Fruit fly (Drosophila melanogaster) whole organism, embryonic: ENCODE results near the gene CG7183.

Experiments
- Atf3 ChIP-seq: fragments of 200-800 bp; sonication (Bioruptor generic); optimal IDR thresholded peaks from 3 replicates; lab custom pipeline; 2016; ENCODE audit warnings: missing biosample characterization, missing genetic modification characterization
- CG10543 ChIP-seq: fragments of 200-800 bp; sonication (Bioruptor generic); optimal IDR thresholded peaks from 3 replicates; lab custom pipeline; 2017; ENCODE audit warnings: missing biosample characterization, mild to moderate bottlenecking, missing genetic modification characterization, moderate library complexity
- CG10959 ChIP-seq: fragments of 200-800 bp; sonication (Bioruptor generic); IDR thresholded peaks from 2 replicates; pipeline ENCODE4 v1.3.6; 2022; ENCODE audit warnings: missing biosample characterization, missing genetic modification characterization
- CG14441 ChIP-seq: fragments of 200-800 bp; sonication (Bioruptor generic); IDR thresholded peaks from 2 replicates; pipeline ENCODE4 v1.3.6; 2022; ENCODE audit warnings: missing biosample characterization, missing genetic modification characterization
- CG17361 ChIP-seq: fragments of 200-800 bp; sonication (Bioruptor generic); IDR thresholded peaks from 3 replicates; pipeline ENCODE4 v1.3.6; 2022; ENCODE audit warnings: missing biosample characterization, missing genetic modification characterization
- CG17385 ChIP-seq: fragments of 200-800 bp; sonication (Bioruptor generic); optimal IDR thresholded peaks from 3 replicates; lab custom pipeline; 2018; ENCODE audit warnings: missing biosample characterization, mild to moderate bottlenecking, missing genetic modification characterization
- CG2129 ChIP-seq: fragments of 200-800 bp; sonication (Bioruptor generic); IDR thresholded peaks from 2 replicates; pipeline ENCODE4 v1.3.6; 2022; ENCODE audit warnings: missing biosample characterization, missing genetic modification characterization; ENCODE audit not compliant: partially characterized antibody
- CG2199 ChIP-seq: fragments of 200-800 bp; sonication (Bioruptor generic); IDR thresholded peaks from 3 replicates; pipeline ENCODE4 v1.3.6; 2022; ENCODE audit warnings: missing biosample characterization, missing genetic modification characterization
- CG30020 ChIP-seq: fragments of 200-800 bp; optimal IDR thresholded peaks from 2 replicates; lab custom pipeline; 2019; ENCODE audit warnings: missing biosample characterization, mild to moderate bottlenecking, missing genetic modification characterization, moderate library complexity
- CG33213 ChIP-seq: fragments of 200-800 bp; sonication (Bioruptor generic); optimal IDR thresholded peaks from 3 replicates; lab custom pipeline; 2016; ENCODE audit warnings: missing biosample characterization, missing genetic modification characterization
- CG34376 ChIP-seq: fragments of 200-800 bp; sonication (Bioruptor generic); optimal IDR thresholded peaks from 2 replicates; lab custom pipeline; 2018; ENCODE audit warnings: missing biosample characterization, mild to moderate bottlenecking, missing genetic modification characterization
- CG3726 ChIP-seq: fragments of 200-800 bp; sonication (Bioruptor generic); IDR thresholded peaks from 3 replicates; pipeline ENCODE4, ENCODE4 v1.3.6; 2022; ENCODE audit warnings: missing biosample characterization, missing genetic modification characterization
- CG4282 ChIP-seq: fragments of 200-800 bp; sonication (Bioruptor generic); optimal IDR thresholded peaks from 2 replicates; lab custom pipeline; 2016; ENCODE audit warnings: missing biosample characterization, missing genetic modification characterization
- CG4404 ChIP-seq: fragments of 200-800 bp; sonication (Bioruptor generic); IDR thresholded peaks from 2 replicates; pipeline ENCODE4 v1.3.6; 2022; ENCODE audit warnings: missing biosample characterization, missing genetic modification characterization
- CG4707 ChIP-seq: fragments of 200-800 bp; sonication (Bioruptor generic); optimal IDR thresholded peaks from 2 replicates; lab custom pipeline; 2018; ENCODE audit warnings: missing biosample characterization, mild to moderate bottlenecking, missing genetic modification characterization, moderate library complexity
- CG6654 ChIP-seq: fragments of 200-800 bp; sonication (Bioruptor generic); optimal IDR thresholded peaks from 2 replicates; lab custom pipeline; 2017; ENCODE audit warnings: missing biosample characterization, mild to moderate bottlenecking, missing genetic modification characterization
- CG7786 ChIP-seq: fragments of 200-800 bp; sonication (Bioruptor generic); optimal IDR thresholded peaks from 2 replicates; lab custom pipeline; 2016; ENCODE audit warnings: missing biosample characterization, missing genetic modification characterization
- CG8290 ChIP-seq, 3 experiments: fragments of 200-800 bp; sonication (Bioruptor generic); optimal IDR thresholded peaks; 2 replicates each; lab custom pipeline; 2016 to 2019; ENCODE audit warnings: missing biosample characterization in 3 of 3, missing genetic modification characterization in 3 of 3, mild to moderate bottlenecking in 2 of 3, moderate library complexity in 1 of 3
- CG8924 ChIP-seq: fragments of 200-800 bp; optimal IDR thresholded peaks from 3 replicates; lab custom pipeline; 2019; ENCODE audit warnings: missing biosample characterization, mild to moderate bottlenecking, missing genetic modification characterization, moderate library complexity
- CTCF ChIP-seq: fragments of 200-800 bp; sonication (Bioruptor generic); optimal IDR thresholded peaks from 2 replicates; lab custom pipeline; 2017; ENCODE audit warnings: missing biosample characterization, mild to moderate bottlenecking, missing genetic modification characterization, moderate library complexity
- D ChIP-seq, 2 experiments: fragments of 200-800 bp in 1 of 2; fragments of >200 bp in 1 of 2; sonication (Bioruptor generic) in 1 of 2; optimal IDR thresholded peaks; 2 replicates in 1 of 2; 3 replicates in 1 of 2; lab custom pipeline; 2017; ENCODE audit warnings: mild to moderate bottlenecking in 1 of 2, missing biosample characterization in 1 of 2, missing genetic modification characterization in 1 of 2, missing genetic modification reagents in 1 of 2
- Dad ChIP-seq: fragments of 200-800 bp; sonication (Bioruptor generic); optimal IDR thresholded peaks from 3 replicates; lab custom pipeline; 2016; ENCODE audit warnings: missing biosample characterization, missing genetic modification characterization
- Deaf1 ChIP-seq: fragments of 200-800 bp; optimal IDR thresholded peaks from 3 replicates; lab custom pipeline; 2019; ENCODE audit warnings: missing biosample characterization, mild to moderate bottlenecking, missing genetic modification characterization, moderate library complexity
- Ets65A ChIP-seq: fragments of 200-800 bp; sonication (Bioruptor generic); peaks from one replicate; lab custom pipeline; 2016; ENCODE audit warnings: missing biosample characterization, missing genetic modification characterization
- HmgD ChIP-seq: fragments of 200-800 bp; sonication (Bioruptor generic); optimal IDR thresholded peaks from 3 replicates; lab custom pipeline; 2016; ENCODE audit warnings: missing biosample characterization, missing genetic modification characterization
- HmgZ ChIP-seq: fragments of 200-800 bp; sonication (Bioruptor generic); optimal IDR thresholded peaks from 2 replicates; lab custom pipeline; 2018; ENCODE audit warnings: missing biosample characterization, mild to moderate bottlenecking, missing genetic modification characterization
- Hmr ChIP-seq: fragments of 200-800 bp; sonication (Bioruptor generic); optimal IDR thresholded peaks from 3 replicates; lab custom pipeline; 2017; ENCODE audit warnings: mild to moderate bottlenecking, missing biosample characterization, missing genetic modification reagents, missing genetic modification characterization
- Jarid2 ChIP-seq: fragments of 200-800 bp; sonication (Bioruptor generic); optimal IDR thresholded peaks from 3 replicates; lab custom pipeline; 2017; ENCODE audit warnings: mild to moderate bottlenecking, missing biosample characterization, missing genetic modification reagents, missing genetic modification characterization
- Ptx1 ChIP-seq: fragments of 200-800 bp; sonication (Bioruptor generic); IDR thresholded peaks from 2 replicates; pipeline ENCODE4 v1.3.6; 2022; ENCODE audit warnings: missing biosample characterization, missing genetic modification characterization
- Rx ChIP-seq: fragments of 200-800 bp; sonication (Bioruptor generic); IDR thresholded peaks from 2 replicates; pipeline ENCODE4 v1.3.6; 2022; ENCODE audit warnings: missing biosample characterization, missing genetic modification characterization
- cato ChIP-seq: fragments of 200-800 bp; sonication (Bioruptor generic); optimal IDR thresholded peaks from 2 replicates; lab custom pipeline; 2016; ENCODE audit warnings: missing biosample characterization, missing genetic modification characterization, borderline replicate concordance
- chn ChIP-seq: fragments of 200-800 bp; sonication (Bioruptor generic); optimal IDR thresholded peaks from 2 replicates; lab custom pipeline; 2016; ENCODE audit warnings: missing biosample characterization, missing genetic modification characterization
- croc ChIP-seq: fragments of 200-800 bp; sonication (Bioruptor generic); conservative IDR thresholded peaks from 3 replicates; pipeline ENCODE4 v1.3.6; 2022; ENCODE audit warnings: missing biosample characterization, missing genetic modification characterization
- crol ChIP-seq: fragments of 200-800 bp; sonication (Bioruptor generic); IDR thresholded peaks from 2 replicates; pipeline ENCODE4 v1.3.6; 2022; ENCODE audit warnings: missing biosample characterization, missing genetic modification characterization
- disco-r ChIP-seq: fragments of 200-800 bp; sonication (Bioruptor generic); optimal IDR thresholded peaks from 2 replicates; lab custom pipeline; 2016; ENCODE audit warnings: missing biosample characterization, missing genetic modification characterization
- en ChIP-seq: fragments of 200-800 bp; sonication (Bioruptor generic); optimal IDR thresholded peaks from 2 replicates; lab custom pipeline; 2016; ENCODE audit warnings: missing biosample characterization, missing genetic modification characterization
- ftz-f1 ChIP-seq: fragments of 200-800 bp; sonication (Bioruptor generic); optimal IDR thresholded peaks from 2 replicates; lab custom pipeline; 2016; ENCODE audit warnings: missing biosample characterization, missing genetic modification characterization
- hth ChIP-seq: fragments of >200 bp; optimal IDR thresholded peaks from 2 replicates; lab custom pipeline; 2017; ENCODE audit warnings: inconsistent platforms
- inv ChIP-seq: fragments of 200-800 bp; sonication (Bioruptor generic); IDR thresholded peaks from 2 replicates; pipeline ENCODE4 v1.3.6; 2022; ENCODE audit warnings: missing biosample characterization, missing genetic modification characterization; ENCODE audit not compliant: partially characterized antibody
- klu ChIP-seq: fragments of 200-800 bp; sonication (Bioruptor generic); IDR thresholded peaks from 2 replicates; pipeline ENCODE4 v1.3.6; 2022; ENCODE audit warnings: missing biosample characterization, missing genetic modification characterization
- maf-S ChIP-seq: fragments of 200-800 bp; sonication (Bioruptor generic); optimal IDR thresholded peaks from 2 replicates; lab custom pipeline; 2016; ENCODE audit warnings: missing biosample characterization, missing genetic modification characterization
- nau ChIP-seq: fragments of 200-800 bp; sonication (Bioruptor generic); optimal IDR thresholded peaks from 3 replicates; lab custom pipeline; 2017; ENCODE audit warnings: missing biosample characterization, mild to moderate bottlenecking, missing genetic modification characterization, missing genetic modification reagents
- org-1 ChIP-seq: fragments of 200-800 bp; sonication (Bioruptor generic); optimal IDR thresholded peaks from 2 replicates; lab custom pipeline; 2017; ENCODE audit warnings: missing biosample characterization, missing genetic modification characterization
- p53 ChIP-seq: fragments of 200-800 bp; sonication (Bioruptor generic); optimal IDR thresholded peaks from 2 replicates; lab custom pipeline; 2016; ENCODE audit warnings: missing biosample characterization, missing genetic modification characterization
- sens-2 ChIP-seq: fragments of 200-800 bp; sonication (Bioruptor generic); IDR thresholded peaks from 2 replicates; pipeline ENCODE4 v1.3.6; 2022; ENCODE audit warnings: missing biosample characterization, missing genetic modification characterization
- shn ChIP-seq: fragments of 200-800 bp; sonication (Bioruptor generic); optimal IDR thresholded peaks from 3 replicates; lab custom pipeline; 2016; ENCODE audit warnings: missing biosample characterization, missing genetic modification characterization
- sim ChIP-seq: fragments of 200-800 bp; sonication (Bioruptor generic); IDR thresholded peaks from 2 replicates; pipeline ENCODE4 v1.3.6; 2022; ENCODE audit warnings: missing biosample characterization, missing genetic modification characterization
- sima ChIP-seq: fragments of 200-800 bp; sonication (Bioruptor generic); optimal IDR thresholded peaks from 2 replicates; lab custom pipeline; 2016; ENCODE audit warnings: missing biosample characterization, missing genetic modification characterization
- sna ChIP-seq: fragments of 200-800 bp; sonication (Bioruptor generic); IDR thresholded peaks from 2 replicates; pipeline ENCODE4 v1.3.6; 2022; ENCODE audit warnings: missing biosample characterization, missing genetic modification characterization; ENCODE audit not compliant: partially characterized antibody
- vfl ChIP-seq: fragments of 200-800 bp; sonication (Bioruptor generic); optimal IDR thresholded peaks from 2 replicates; lab custom pipeline; 2016; ENCODE audit warnings: missing biosample characterization, missing genetic modification characterization
- zen2 ChIP-seq: fragments of 200-800 bp; sonication (Bioruptor generic); IDR thresholded peaks from 3 replicates; pipeline ENCODE4 v1.3.6; 2022; ENCODE audit warnings: missing biosample characterization, missing genetic modification characterization; ENCODE audit not compliant: partially characterized antibody

CG7183 gene

DNA sequence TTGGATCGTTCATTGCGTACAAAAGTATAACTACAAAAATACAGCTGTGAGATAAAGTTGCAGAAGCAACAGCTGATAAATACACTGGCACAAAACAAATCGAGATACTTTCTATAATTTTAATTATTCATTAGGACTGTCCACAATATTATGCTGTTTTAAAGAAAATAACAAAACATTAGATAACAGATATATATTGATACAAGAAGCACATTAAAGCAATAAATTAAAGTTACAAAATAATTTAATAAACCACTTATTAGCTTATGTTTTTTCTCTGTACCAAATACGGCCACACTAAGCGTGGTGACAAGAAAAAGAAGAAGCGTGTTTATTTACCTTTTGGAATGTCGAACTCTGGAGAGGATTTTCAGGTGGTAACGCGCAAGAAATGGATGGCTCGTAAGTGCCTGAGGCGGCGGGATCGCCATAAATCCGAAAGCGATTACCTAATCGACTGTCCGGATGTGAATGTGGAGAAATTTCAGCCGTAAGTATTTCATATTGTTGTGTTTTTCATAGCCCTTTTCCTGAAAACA is at the start of gene CG7183, which contains the start of gene CG7988 (continued):
- TF ChIP-seq Deaf1 (tag; lab: Kevin White, UChicago), result peak; percentile 84
- peak; percentile 98 for TF ChIP-seq CG3726
- peak; percentile 91 for TF ChIP-seq vfl (GFP tag; lab: Kevin White, UChicago)
- peak; percentile 89 for TF ChIP-seq CG30020 (tag; lab: Kevin White, UChicago)
- TF ChIP-seq CTCF (GFP tag; lab: Kevin White, UChicago), result peak; percentile 60
- peak; percentile 70 for TF ChIP-seq p53 (GFP tag; lab: Kevin White, UChicago)
- TF ChIP-seq ftz-f1 (GFP tag; lab: Kevin White, UChicago), result peak; percentile 58
- peak; percentile 94 for TF ChIP-seq CG2199 (GFP tag; lab: Robert Waterston, UW)
- TF ChIP-seq inv, result no peak
- TF ChIP-seq sim (GFP tag; lab: Robert Waterston, UW), result peak; percentile 97
- TF ChIP-seq Jarid2 (GFP tag; lab: Kevin White, UChicago), result peak; percentile 77
- peak; percentile 98 for TF ChIP-seq CG14441 (GFP tag; lab: Robert Waterston, UW)
- TF ChIP-seq CG7786 (GFP tag; lab: Kevin White, UChicago), result peak; percentile 93
- TF ChIP-seq CG17385 (GFP tag; lab: Kevin White, UChicago), result peak; percentile 100
- TF ChIP-seq Ptx1 (GFP tag; lab: Robert Waterston, UW), result peak; percentile 100
- peak; percentile 90 for TF ChIP-seq shn (GFP tag; lab: Kevin White, UChicago)
- peak; percentile 93 for TF ChIP-seq org-1 (GFP tag; lab: Kevin White, UChicago)
- TF ChIP-seq CG4707 (GFP tag; lab: Kevin White, UChicago), result peak; percentile 89
- peak; percentile 88 for TF ChIP-seq CG10543 (GFP tag; lab: Kevin White, UChicago)
- TF ChIP-seq cato (GFP tag; lab: Kevin White, UChicago), result peak; percentile 96
- TF ChIP-seq klu (GFP tag; lab: Robert Waterston, UW), result peak; percentile 97
- TF ChIP-seq croc (GFP tag; lab: Robert Waterston, UW), result peak; percentile 98
- TF ChIP-seq CG8290 (GFP tag; optimal IDR thresholded peaks at IDR 0.05; lab: Kevin White, UChicago), result peak; percentile 98
- peak in 1 of 2 experiments; percentile 83 for TF ChIP-seq CG8290 (tag; optimal IDR thresholded peaks at IDR 0.05; lab: Kevin White, UChicago)
- TF ChIP-seq chn (GFP tag; lab: Kevin White, UChicago), result peak; percentile 96
- TF ChIP-seq sens-2 (GFP tag; lab: Robert Waterston, UW), result peak; percentile 93
- peak; percentile 98 for TF ChIP-seq CG4404 (GFP tag; lab: Robert Waterston, UW)
- peak; percentile 92 for TF ChIP-seq Dad (GFP tag; lab: Kevin White, UChicago)
- TF ChIP-seq CG4282 (GFP tag; lab: Kevin White, UChicago), result peak; percentile 70
- peak; percentile 72 for TF ChIP-seq crol (GFP tag; lab: Robert Waterston, UW)
- peak; percentile 97 for TF ChIP-seq Ets65A
- peak; percentile 99 for TF ChIP-seq CG17361 (GFP tag; lab: Robert Waterston, UW)
- peak; percentile 97 for TF ChIP-seq HmgZ (tag; lab: Kevin White, UChicago)
- peak; percentile 88 for TF ChIP-seq CG34376
- no peak for TF ChIP-seq CG2129 (GFP tag; lab: Robert Waterston, UW)
- TF ChIP-seq sna (GFP tag; lab: Robert Waterston, UW), result no peak
- TF ChIP-seq Atf3 (GFP tag; lab: Kevin White, UChicago), result peak; percentile 95
- TF ChIP-seq hth (lab: Kevin White, UChicago), result no peak
- peak; percentile 96 for TF ChIP-seq Hmr (GFP tag; lab: Kevin White, UChicago)
- peak; percentile 97 for TF ChIP-seq CG10959 (GFP tag; lab: Robert Waterston, UW)
- peak; percentile 94 for TF ChIP-seq maf-S
- TF ChIP-seq Rx (GFP tag; lab: Robert Waterston, UW), result peak; percentile 93
- no peak for TF ChIP-seq nau (GFP tag; lab: Kevin White, UChicago)
- peak; percentile 85 for TF ChIP-seq en (GFP tag; lab: Kevin White, UChicago)
- peak; percentile 81 for TF ChIP-seq CG33213
- peak; percentile 31 for TF ChIP-seq HmgD
- TF ChIP-seq zen2 (GFP tag; lab: Robert Waterston, UW), result no peak
- TF ChIP-seq sima (GFP tag; lab: Kevin White, UChicago), result peak; percentile 82
- peak; percentile 95 for TF ChIP-seq disco-r (GFP tag; lab: Kevin White, UChicago)
- TF ChIP-seq CG8924, result peak; percentile 98
- no peak for TF ChIP-seq D (optimal IDR thresholded peaks at IDR 0.05; lab: Kevin White, UChicago)
- peak; percentile 94 for TF ChIP-seq D (GFP tag; optimal IDR thresholded peaks at IDR 0.05; lab: Kevin White, UChicago)
- peak; percentile 74 for TF ChIP-seq CG6654 (GFP tag; lab: Kevin White, UChicago)
